Worm (Caenorhabditis elegans) whole organism, L1 larva: ENCODE measurements around the gene tag-77.
A peak's percentile ranks its signal among the peaks of the same experiment; 100 is the strongest.

ENCODE experiments used
- C34B4.2 ChIP-seq: sonication (generic microtip); optimal IDR thresholded peaks from 2 replicates; lab custom pipeline; 2017; ENCODE audit warnings: mild to moderate bottlenecking, missing genetic modification characterization, missing compliant biosample characterization
- Y116A8C.19 ChIP-seq: sonication (generic microtip); optimal IDR thresholded peaks from 2 replicates; lab custom pipeline; 2016; ENCODE audit warnings: missing compliant biosample characterization, missing genetic modification characterization, borderline replicate concordance
- aha-1 ChIP-seq: fragments of 150-350 bp; optimal IDR thresholded peaks from 2 replicates; lab custom pipeline; 2014; ENCODE audit warnings: missing biosample characterization, missing genetic modification characterization
- aly-2 ChIP-seq: fragments of 150-350 bp; optimal IDR thresholded peaks from 2 replicates; lab custom pipeline; 2014; ENCODE audit warnings: missing biosample characterization, missing genetic modification characterization
- blmp-1 ChIP-seq: fragments of 150-350 bp; optimal IDR thresholded peaks from 2 replicates; lab custom pipeline; 2014; ENCODE audit warnings: missing biosample characterization, missing genetic modification characterization
- ceh-8 ChIP-seq: fragments of 200-800 bp; sonication (Bioruptor generic); optimal IDR thresholded peaks from 2 replicates; lab custom pipeline; 2018; ENCODE audit warnings: mild to moderate bottlenecking, missing genetic modification characterization, moderate library complexity, missing compliant biosample characterization
- ceh-82 ChIP-seq, 3 experiments: fragments of 150-350 bp in 1 of 3; sonication (generic microtip) in 2 of 3; optimal IDR thresholded peaks; 2 replicates each; lab custom pipeline; 2014 to 2017; ENCODE audit warnings: missing biosample characterization in 3 of 3, missing genetic modification characterization in 3 of 3
- ceh-90 ChIP-seq: sonication (generic microtip); optimal IDR thresholded peaks from 2 replicates; lab custom pipeline; 2016; ENCODE audit warnings: missing genetic modification characterization, missing compliant biosample characterization
- ces-1 ChIP-seq: fragments of 150-350 bp; optimal IDR thresholded peaks from 2 replicates; lab custom pipeline; 2014; ENCODE audit warnings: missing biosample characterization, missing genetic modification reagents, missing genetic modification characterization
- dpl-1 ChIP-seq, 3 experiments: fragments of 150-350 bp in 2 of 3; sonication (generic microtip) in 1 of 3; optimal IDR thresholded peaks; 2 replicates each; lab custom pipeline; 2014 to 2017; ENCODE audit warnings: missing biosample characterization in 3 of 3, missing genetic modification characterization in 3 of 3, missing genetic modification reagents in 3 of 3
- dsc-1 ChIP-seq: sonication (generic microtip); optimal IDR thresholded peaks from 2 replicates; lab custom pipeline; 2016; ENCODE audit warnings: mild to moderate bottlenecking, missing genetic modification characterization, missing compliant biosample characterization
- elt-3 ChIP-seq, 6 experiments: fragments of 150-350 bp in 1 of 6; sonication (generic microtip); optimal IDR thresholded peaks; 2 replicates each; lab custom pipeline; 2017 to 2018; ENCODE audit warnings: missing biosample characterization in 6 of 6, missing genetic modification characterization in 6 of 6, inconsistent platforms in 1 of 6
- ets-5 ChIP-seq: fragments of 200-800 bp; sonication (Bioruptor generic); IDR thresholded peaks from 2 replicates; pipeline ENCODE4 v1.3.6; 2022; ENCODE audit warnings: missing genetic modification characterization, missing compliant biosample characterization
- fkh-10 ChIP-seq: sonication (generic microtip); optimal IDR thresholded peaks from 2 replicates; lab custom pipeline; 2017; ENCODE audit warnings: missing biosample characterization, missing genetic modification reagents, missing genetic modification characterization
- fkh-8 ChIP-seq: sonication (generic microtip); optimal IDR thresholded peaks from 2 replicates; lab custom pipeline; 2016; ENCODE audit warnings: mild to moderate bottlenecking, missing genetic modification characterization, missing compliant biosample characterization
- fos-1 ChIP-seq: fragments of 150-350 bp; optimal IDR thresholded peaks from 2 replicates; lab custom pipeline; 2014; ENCODE audit warnings: missing biosample characterization, missing genetic modification characterization
- grh-1 ChIP-seq: fragments of 200-800 bp; sonication (Bioruptor generic); IDR thresholded peaks from 2 replicates; pipeline ENCODE4 v1.3.6; 2022; ENCODE audit warnings: missing genetic modification reagents, missing genetic modification characterization, missing compliant biosample characterization
- hlh-17 ChIP-seq: fragments of 200-800 bp; sonication (Bioruptor generic); optimal IDR thresholded peaks from 2 replicates; lab custom pipeline; 2018; ENCODE audit warnings: missing genetic modification characterization, mild to moderate bottlenecking, missing compliant biosample characterization, moderate library complexity, borderline replicate concordance
- hlh-4 ChIP-seq: sonication (generic microtip); optimal IDR thresholded peaks from 2 replicates; lab custom pipeline; 2016; ENCODE audit warnings: mild to moderate bottlenecking, missing genetic modification characterization, missing compliant biosample characterization
- irx-1 ChIP-seq: sonication (generic microtip); optimal IDR thresholded peaks from 2 replicates; lab custom pipeline; 2016; ENCODE audit warnings: missing genetic modification characterization, missing compliant biosample characterization
- jun-1 ChIP-seq: fragments of 150-350 bp; optimal IDR thresholded peaks from 2 replicates; lab custom pipeline; 2014; ENCODE audit warnings: missing biosample characterization, missing genetic modification reagents, missing genetic modification characterization
- lin-15B ChIP-seq: fragments of 150-350 bp; sonication (generic microtip); optimal IDR thresholded peaks from 3 replicates; lab custom pipeline; 2014; ENCODE audit warnings: missing biosample characterization, missing genetic modification characterization
- lin-39 ChIP-seq: fragments of 150-350 bp; optimal IDR thresholded peaks from 2 replicates; lab custom pipeline; 2014; ENCODE audit warnings: missing biosample characterization, missing genetic modification reagents, missing genetic modification characterization
- lir-3 ChIP-seq: sonication (generic microtip); optimal IDR thresholded peaks from 2 replicates; lab custom pipeline; 2016; ENCODE audit warnings: mild to moderate bottlenecking, missing genetic modification characterization, moderate library complexity, missing compliant biosample characterization; ENCODE audit not compliant: poor library complexity
- mab-9 ChIP-seq: fragments of 200-800 bp; sonication (Bioruptor generic); IDR thresholded peaks from 2 replicates; pipeline ENCODE4 v1.3.6; 2022; ENCODE audit warnings: missing genetic modification reagents, missing genetic modification characterization, missing compliant biosample characterization
- mdl-1 ChIP-seq, 2 experiments: fragments of 150-350 bp; optimal IDR thresholded peaks; 2 replicates each; lab custom pipeline; 2014 to 2017; ENCODE audit warnings: missing biosample characterization in 2 of 2, missing genetic modification characterization in 2 of 2, inconsistent platforms in 1 of 2
- mef-2 ChIP-seq: fragments of 150-350 bp; optimal IDR thresholded peaks from 2 replicates; lab custom pipeline; 2014; ENCODE audit warnings: missing biosample characterization, missing genetic modification characterization
- mep-1 ChIP-seq: fragments of 150-350 bp; optimal IDR thresholded peaks from 2 replicates; lab custom pipeline; 2014; ENCODE audit warnings: missing biosample characterization, missing genetic modification characterization
- nhr-12 ChIP-seq: sonication (generic microtip); optimal IDR thresholded peaks from 2 replicates; lab custom pipeline; 2017; ENCODE audit warnings: missing biosample characterization, missing genetic modification characterization
- nhr-19 ChIP-seq: fragments of 200-800 bp; sonication (Bioruptor generic); conservative IDR thresholded peaks from 2 replicates; pipeline ENCODE4 v1.3.6; 2022; ENCODE audit warnings: missing genetic modification characterization, missing compliant biosample characterization
- nhr-20 ChIP-seq: sonication (generic microtip); optimal IDR thresholded peaks from 2 replicates; lab custom pipeline; 2016; ENCODE audit warnings: mild to moderate bottlenecking, missing genetic modification characterization, missing compliant biosample characterization
- nhr-237 ChIP-seq: fragments of 150-350 bp; optimal IDR thresholded peaks from 2 replicates; lab custom pipeline; 2014; ENCODE audit warnings: missing biosample characterization, missing genetic modification characterization
- nhr-47 ChIP-seq: sonication (generic microtip); optimal IDR thresholded peaks from 2 replicates; lab custom pipeline; 2016; ENCODE audit warnings: mild to moderate bottlenecking, missing genetic modification characterization, moderate library complexity, missing compliant biosample characterization
- nhr-77 ChIP-seq: fragments of 150-350 bp; optimal IDR thresholded peaks from 2 replicates; lab custom pipeline; 2014; ENCODE audit warnings: missing biosample characterization, missing genetic modification characterization
- nhr-84 ChIP-seq: sonication (generic microtip); optimal IDR thresholded peaks from 2 replicates; lab custom pipeline; 2017; ENCODE audit warnings: missing biosample characterization, missing genetic modification characterization
- nhr-85 ChIP-seq: sonication (generic microtip); peaks from one replicate; lab custom pipeline; 2016; ENCODE audit warnings: missing genetic modification characterization, inconsistent platforms, missing compliant biosample characterization
- nhr-90 ChIP-seq: sonication (generic microtip); optimal IDR thresholded peaks from 2 replicates; lab custom pipeline; 2016; ENCODE audit warnings: mild to moderate bottlenecking, missing genetic modification characterization, missing compliant biosample characterization; ENCODE audit not compliant: poor library complexity
- pag-3 ChIP-seq: sonication (generic microtip); optimal IDR thresholded peaks from 2 replicates; lab custom pipeline; 2017; ENCODE audit warnings: missing genetic modification characterization, mild to moderate bottlenecking, missing compliant biosample characterization, antibody characterized with exemption, borderline replicate concordance; ENCODE audit not compliant: insufficient read depth
- pax-3 ChIP-seq: fragments of 200-800 bp; sonication (Bioruptor generic); optimal IDR thresholded peaks from 2 replicates; lab custom pipeline; 2018; ENCODE audit warnings: mild to moderate bottlenecking, missing genetic modification characterization, moderate library complexity, missing compliant biosample characterization
- pqm-1 ChIP-seq: sonication (generic microtip); optimal IDR thresholded peaks from 3 replicates; lab custom pipeline; 2017; ENCODE audit warnings: missing biosample characterization, missing genetic modification characterization
- skn-1 ChIP-seq: fragments of 150-350 bp; optimal IDR thresholded peaks from 2 replicates; lab custom pipeline; 2014; ENCODE audit warnings: missing biosample characterization, missing genetic modification characterization
- snu-23 ChIP-seq: sonication (generic microtip); optimal IDR thresholded peaks from 2 replicates; lab custom pipeline; 2016; ENCODE audit warnings: missing genetic modification characterization, missing compliant biosample characterization
- sptf-1 ChIP-seq: fragments of 150-350 bp; optimal IDR thresholded peaks from 2 replicates; lab custom pipeline; 2014; ENCODE audit warnings: missing biosample characterization, missing genetic modification characterization
- tbx-2 ChIP-seq: sonication (generic microtip); optimal IDR thresholded peaks from 2 replicates; lab custom pipeline; 2016; ENCODE audit warnings: missing genetic modification characterization, missing compliant biosample characterization
- unc-130 ChIP-seq: fragments of 150-350 bp; optimal IDR thresholded peaks from 2 replicates; lab custom pipeline; 2017; ENCODE audit warnings: missing biosample characterization, missing genetic modification characterization, inconsistent platforms
- unc-30 ChIP-seq: sonication (generic microtip); optimal IDR thresholded peaks from 2 replicates; lab custom pipeline; 2017; ENCODE audit warnings: missing biosample characterization, missing genetic modification characterization
- unc-98 ChIP-seq: fragments of 200-800 bp; sonication (Bioruptor generic); IDR thresholded peaks from 2 replicates; pipeline ENCODE4 v1.3.6; 2022; ENCODE audit warnings: missing genetic modification characterization, missing compliant biosample characterization
- vab-15 ChIP-seq: sonication (generic microtip); optimal IDR thresholded peaks from 2 replicates; lab custom pipeline; 2017; ENCODE audit warnings: missing genotype, mild to moderate bottlenecking, missing genetic modification characterization, missing compliant biosample characterization
- zip-4 ChIP-seq: fragments of 200-800 bp; sonication (Bioruptor generic); optimal IDR thresholded peaks from 2 replicates; lab custom pipeline; 2018; ENCODE audit warnings: mild to moderate bottlenecking, missing genetic modification characterization, moderate library complexity, missing compliant biosample characterization
- ztf-11 ChIP-seq, 2 experiments: sonication (generic microtip); optimal IDR thresholded peaks; 2 replicates each; lab custom pipeline; 2016 to 2017; ENCODE audit warnings: missing genetic modification characterization in 2 of 2, missing biosample characterization in 1 of 2, missing compliant biosample characterization in 1 of 2

tag-77 gene

DNA sequence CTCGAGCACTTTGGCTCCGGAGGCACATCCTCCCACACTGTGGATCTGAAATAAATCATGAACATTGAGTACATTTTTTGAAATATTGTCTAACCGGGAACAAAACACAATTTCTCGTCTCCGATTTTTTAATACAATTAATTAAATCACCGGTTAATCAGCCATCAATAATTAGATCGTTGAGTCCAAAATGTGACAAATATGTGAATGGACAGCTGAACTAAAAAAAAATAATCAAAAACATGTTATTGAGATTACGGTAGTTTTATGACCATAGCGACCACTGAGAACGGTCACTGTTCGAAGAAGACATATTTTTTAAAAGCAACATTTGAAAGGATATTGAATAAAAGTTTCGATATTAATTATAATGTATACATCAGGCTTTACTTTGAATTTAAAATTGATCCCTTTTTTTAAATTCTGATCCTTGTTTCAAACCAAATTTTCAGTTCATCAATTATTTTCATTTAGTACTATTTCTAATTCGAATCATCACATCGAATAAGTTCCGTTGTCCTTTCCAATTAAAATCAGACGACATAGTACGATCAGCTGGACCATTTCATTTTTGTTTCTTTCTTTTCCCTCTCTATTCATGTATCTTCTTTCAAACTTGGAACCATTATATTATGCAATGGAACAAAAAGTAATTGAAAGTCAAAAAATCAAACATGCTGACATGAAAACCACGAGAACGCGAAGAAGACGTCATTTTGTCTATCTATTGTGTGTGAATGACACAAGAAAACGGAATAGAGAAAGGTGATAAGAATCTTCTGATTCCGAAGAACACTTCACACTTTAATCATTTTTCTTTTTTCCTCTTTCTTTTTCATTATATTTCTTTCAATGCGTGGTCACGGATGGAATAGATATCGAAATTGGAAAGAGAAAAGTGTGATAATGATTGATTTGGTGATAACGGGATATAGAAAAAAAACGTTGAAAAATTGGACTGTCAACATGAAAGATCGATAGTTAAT, 20.0 kb upstream of the tag-77 start:
- TF ChIP-seq elt-3 (tag; optimal IDR thresholded peaks at IDR 0.05; lab: Kevin White, UChicago) (peak in 5 of 6 experiments; percentile 1 to 95 (median 28)), C34B4.2 (tag; lab: Kevin White, UChicago) (no peak), nhr-85 (peak; percentile 90), irx-1 (tag; lab: Kevin White, UChicago) (no peak), ceh-8 (GFP tag; lab: Kevin White, UChicago) (no peak), lir-3 (tag; lab: Kevin White, UChicago) (no peak), nhr-84 (no peak), fkh-8 (tag; lab: Kevin White, UChicago) (no peak), jun-1 (tag; lab: Kevin White, UChicago) (peak; percentile 70), fos-1 (tag; lab: Kevin White, UChicago) (no peak), sptf-1 (tag; lab: Kevin White, UChicago) (no peak), unc-130 (peak; percentile 29), pag-3 (no peak), nhr-77 (tag; lab: Kevin White, UChicago) (no peak), dsc-1 (tag; lab: Kevin White, UChicago) (no peak), nhr-237 (tag; lab: Kevin White, UChicago) (no peak), fkh-10 (GFP tag; lab: Kevin White, UChicago) (no peak), mef-2 (tag; lab: Kevin White, UChicago) (no peak), lin-15B (tag; lab: Kevin White, UChicago) (no peak), unc-98 (GFP tag; lab: Robert Waterston, UW) (no peak), ets-5 (GFP tag; lab: Robert Waterston, UW) (no peak), nhr-90 (peak; percentile 60), mab-9 (GFP tag; lab: Robert Waterston, UW) (no peak), hlh-17 (GFP tag; lab: Kevin White, UChicago) (no peak), blmp-1 (tag; lab: Kevin White, UChicago) (peak; percentile 91), nhr-47 (peak; percentile 26), hlh-4 (tag; lab: Kevin White, UChicago) (no peak), skn-1 (tag; lab: Kevin White, UChicago) (no peak), tbx-2 (tag; lab: Kevin White, UChicago) (peak; percentile 65), ztf-11 (tag; optimal IDR thresholded peaks at IDR 0.05; lab: Kevin White, UChicago) (no peak), ceh-82 (tag; optimal IDR thresholded peaks at IDR 0.05; lab: Kevin White, UChicago) (no peak), pqm-1 (tag; lab: Kevin White, UChicago) (peak; percentile 60), zip-4 (GFP tag; lab: Kevin White, UChicago) (no peak), grh-1 (no peak), pax-3 (tag; lab: Kevin White, UChicago) (no peak), Y116A8C.19 (tag; lab: Kevin White, UChicago) (no peak), aly-2 (tag; lab: Kevin White, UChicago) (no peak), lin-39 (tag; lab: Kevin White, UChicago) (no peak), snu-23 (GFP tag; lab: Kevin White, UChicago) (peak; percentile 54), aha-1 (tag; lab: Kevin White, UChicago) (no peak), nhr-12 (tag; lab: Kevin White, UChicago) (no peak), dpl-1 (GFP tag; optimal IDR thresholded peaks at IDR 0.05; lab: Kevin White, UChicago) (peak in 1 of 3 experiments; percentile 4), ceh-90 (no peak), nhr-20 (tag; lab: Kevin White, UChicago) (peak; percentile 87), vab-15 (tag; lab: Kevin White, UChicago) (no peak), mep-1 (tag; lab: Kevin White, UChicago) (peak; percentile 61), mdl-1 (tag; optimal IDR thresholded peaks at IDR 0.05; lab: Kevin White, UChicago) (no peak), ces-1 (no peak), nhr-19 (peak; percentile 51), unc-30 (tag; lab: Kevin White, UChicago) (no peak)
